Worm (Caenorhabditis elegans) whole organism, mixed stage, embryonic: ENCODE data around the gene cest-2.3.
"Not testable (repeated sequence)": the region's sequence is repeated elsewhere in the genome, so short reads cannot be mapped to it uniquely, and the experiment has no call there.

Experiments used
- M03D4.4 ChIP-seq: sonication (generic microtip); optimal IDR thresholded peaks from 2 replicates; lab custom pipeline; 2017; ENCODE audit warnings: mild to moderate bottlenecking, missing genetic modification characterization, missing compliant biosample characterization
- bed-3 ChIP-seq: fragments of 200-800 bp; sonication (Bioruptor generic); optimal IDR thresholded peaks from 3 replicates; lab custom pipeline; 2018; ENCODE audit warnings: mild to moderate bottlenecking, missing genetic modification characterization, moderate library complexity, missing compliant biosample characterization
- blmp-1 ChIP-seq: fragments of 150-350 bp; optimal IDR thresholded peaks from 2 replicates; lab custom pipeline; 2014; ENCODE audit warnings: missing biosample characterization, missing genetic modification characterization
- ceh-39 ChIP-seq: fragments of 150-350 bp; optimal IDR thresholded peaks from 2 replicates; lab custom pipeline; 2014; ENCODE audit warnings: missing biosample characterization, missing genetic modification characterization
- ceh-43 ChIP-seq: fragments of 200-800 bp; sonication (Bioruptor generic); optimal IDR thresholded peaks from 2 replicates; lab custom pipeline; 2018; ENCODE audit warnings: mild to moderate bottlenecking, missing genetic modification characterization, moderate library complexity, missing compliant biosample characterization
- ceh-83 ChIP-seq: fragments of 200-800 bp; sonication (Bioruptor generic); optimal IDR thresholded peaks from 2 replicates; lab custom pipeline; 2018; ENCODE audit warnings: mild to moderate bottlenecking, missing genetic modification characterization, missing compliant biosample characterization
- ces-1 ChIP-seq: fragments of 150-350 bp; optimal IDR thresholded peaks from 2 replicates; lab custom pipeline; 2014; ENCODE audit warnings: missing biosample characterization, missing genetic modification reagents, missing genetic modification characterization
- cnd-1 ChIP-seq: fragments of 200-800 bp; sonication (Bioruptor generic); optimal IDR thresholded peaks from 2 replicates; lab custom pipeline; 2018; ENCODE audit warnings: mild to moderate bottlenecking, missing genetic modification characterization, missing compliant biosample characterization
- drap-1 ChIP-seq: fragments of 200-800 bp; sonication (Bioruptor generic); optimal IDR thresholded peaks from 3 replicates; lab custom pipeline; 2018; ENCODE audit warnings: mild to moderate bottlenecking, missing genetic modification characterization, missing compliant biosample characterization
- elt-1 ChIP-seq: sonication (generic microtip); optimal IDR thresholded peaks from 2 replicates; lab custom pipeline; 2017; ENCODE audit warnings: missing genetic modification characterization, mild to moderate bottlenecking, missing compliant biosample characterization, antibody characterized with exemption, moderate library complexity, borderline replicate concordance; ENCODE audit not compliant: insufficient read depth
- elt-3 ChIP-seq: fragments of 150-350 bp; optimal IDR thresholded peaks from 2 replicates; lab custom pipeline; 2014; ENCODE audit warnings: missing biosample characterization, missing genetic modification characterization
- flh-1 ChIP-seq: fragments of 200-800 bp; sonication (Bioruptor generic); optimal IDR thresholded peaks from 2 replicates; lab custom pipeline; 2018; ENCODE audit warnings: mild to moderate bottlenecking, missing genetic modification characterization, moderate library complexity, missing compliant biosample characterization
- ham-2 ChIP-seq: fragments of 200-800 bp; sonication (Bioruptor generic); optimal IDR thresholded peaks from 2 replicates; lab custom pipeline; 2018; ENCODE audit warnings: mild to moderate bottlenecking, missing genetic modification characterization, missing compliant biosample characterization
- hlh-1 ChIP-seq: fragments of 150-350 bp; optimal IDR thresholded peaks from 2 replicates; lab custom pipeline; 2014; ENCODE audit warnings: missing biosample characterization, missing genetic modification reagents, missing genetic modification characterization
- lin-13 ChIP-seq: fragments of 150-350 bp; optimal IDR thresholded peaks from 2 replicates; lab custom pipeline; 2014; ENCODE audit warnings: missing biosample characterization, missing genetic modification characterization
- lin-32 ChIP-seq: fragments of 200-800 bp; sonication (Bioruptor generic); optimal IDR thresholded peaks from 2 replicates; lab custom pipeline; 2018; ENCODE audit warnings: mild to moderate bottlenecking, missing genetic modification characterization, missing compliant biosample characterization
- lsy-2 ChIP-seq: fragments of 150-350 bp; optimal IDR thresholded peaks from 2 replicates; lab custom pipeline; 2014; ENCODE audit warnings: missing biosample characterization, missing genetic modification characterization
- mab-5 ChIP-seq: fragments of 150-350 bp; optimal IDR thresholded peaks from 2 replicates; lab custom pipeline; 2014; ENCODE audit warnings: missing biosample characterization, missing genetic modification characterization
- mep-1 ChIP-seq: fragments of 150-350 bp; optimal IDR thresholded peaks from 2 replicates; lab custom pipeline; 2017; ENCODE audit warnings: missing biosample characterization, missing genetic modification reagents, missing genetic modification characterization, inconsistent platforms
- mls-2 ChIP-seq: sonication (generic microtip); optimal IDR thresholded peaks from 2 replicates; lab custom pipeline; 2016; ENCODE audit warnings: mild to moderate bottlenecking, missing genetic modification characterization, moderate library complexity, missing compliant biosample characterization
- nhr-12 ChIP-seq: fragments of 150-350 bp; optimal IDR thresholded peaks from 2 replicates; lab custom pipeline; 2014; ENCODE audit warnings: missing biosample characterization, missing genetic modification characterization
- nhr-2 ChIP-seq: fragments of 150-350 bp; optimal IDR thresholded peaks from 2 replicates; lab custom pipeline; 2014; ENCODE audit warnings: missing biosample characterization, missing genetic modification characterization
- nhr-237 ChIP-seq: fragments of 150-350 bp; optimal IDR thresholded peaks from 2 replicates; lab custom pipeline; 2014; ENCODE audit warnings: missing biosample characterization, missing genetic modification characterization
- nhr-28 ChIP-seq: fragments of 150-350 bp; optimal IDR thresholded peaks from 2 replicates; lab custom pipeline; 2014; ENCODE audit warnings: missing biosample characterization, missing genetic modification characterization
- nhr-76 ChIP-seq: sonication (generic microtip); optimal IDR thresholded peaks from 2 replicates; lab custom pipeline; 2017; ENCODE audit warnings: missing biosample characterization, missing genetic modification characterization
- pha-4 ChIP-seq: fragments of 150-350 bp; optimal IDR thresholded peaks from 2 replicates; lab custom pipeline; 2018; ENCODE audit warnings: missing biosample characterization, missing genetic modification reagents, missing genetic modification characterization
- sem-2 ChIP-seq: fragments of 200-800 bp; sonication (Bioruptor generic); optimal IDR thresholded peaks from 2 replicates; lab custom pipeline; 2018; ENCODE audit warnings: mild to moderate bottlenecking, missing genetic modification characterization, missing compliant biosample characterization
- snpc-4 ChIP-seq: fragments of 150-350 bp; optimal IDR thresholded peaks from 2 replicates; lab custom pipeline; 2014; ENCODE audit warnings: missing biosample characterization, missing genetic modification characterization
- sptf-1 ChIP-seq: sonication (generic microtip); optimal IDR thresholded peaks from 2 replicates; lab custom pipeline; 2017; ENCODE audit warnings: mild to moderate bottlenecking, missing genetic modification characterization, moderate library complexity, missing compliant biosample characterization
- tbx-8 ChIP-seq: fragments of 200-800 bp; sonication (Bioruptor generic); optimal IDR thresholded peaks from 2 replicates; lab custom pipeline; 2018; ENCODE audit warnings: mild to moderate bottlenecking, missing genetic modification characterization, moderate library complexity, missing compliant biosample characterization
- unc-120 ChIP-seq: sonication (generic microtip); optimal IDR thresholded peaks from 2 replicates; lab custom pipeline; 2017; ENCODE audit warnings: missing genetic modification characterization, missing compliant biosample characterization; ENCODE audit not compliant: poor library complexity, severe bottlenecking
- unc-39 ChIP-seq: fragments of 150-350 bp; optimal IDR thresholded peaks from 2 replicates; lab custom pipeline; 2014; ENCODE audit warnings: missing biosample characterization, missing genetic modification characterization
- unc-62 ChIP-seq: fragments of 150-350 bp; optimal IDR thresholded peaks from 2 replicates; lab custom pipeline; 2014; ENCODE audit warnings: missing biosample characterization, missing genetic modification reagents, missing genetic modification characterization
- zip-8 ChIP-seq: fragments of 150-350 bp; optimal IDR thresholded peaks from 2 replicates; lab custom pipeline; 2014; ENCODE audit warnings: missing biosample characterization, missing genetic modification characterization
- ztf-11 ChIP-seq: fragments of 150-350 bp; optimal IDR thresholded peaks from 2 replicates; lab custom pipeline; 2014; ENCODE audit warnings: missing biosample characterization, missing genetic modification characterization

Gene cest-2.3

ce11 chrV:14137766-14138165, 45.0 kb downstream of the cest-2.3 start, which contains the start of gene AH10.4:
TSS of gene AH10.4 (minus strand) at chrV:14137866.
- not testable (repeated sequence) for TF ChIP-seq nhr-12, snpc-4, elt-1 (tag; lab: Kevin White, UChicago)
- TF ChIP-seq, all 35 proteins: peak for 0; not testable (repeated sequence) for 35

ce11 chrV:14136152-14136551, 46.6 kb downstream of the cest-2.3 start:
- TF ChIP-seq ceh-83 (GFP tag; lab: Kevin White, UChicago) = no peak
- TF ChIP-seq mls-2 (tag; lab: Kevin White, UChicago) = peak; percentile 38
- TF ChIP-seq blmp-1 (tag; lab: Kevin White, UChicago) = no peak
- no peak for TF ChIP-seq elt-1 (tag; lab: Kevin White, UChicago)
- peak; percentile 59 for TF ChIP-seq unc-120
- TF ChIP-seq mep-1 (tag; lab: Kevin White, UChicago) = peak; percentile 72
- TF ChIP-seq nhr-237 = peak; percentile 78
- TF ChIP-seq zip-8 (tag; lab: Kevin White, UChicago) = no peak
- no peak for TF ChIP-seq nhr-12 (tag; lab: Kevin White, UChicago)
- no peak for TF ChIP-seq elt-3 (tag; lab: Kevin White, UChicago)
- peak; percentile 81 for TF ChIP-seq ham-2 (GFP tag; lab: Kevin White, UChicago)
- peak; percentile 36 for TF ChIP-seq cnd-1 (tag; lab: Kevin White, UChicago)
- no peak for TF ChIP-seq nhr-28 (tag; lab: Kevin White, UChicago)
- TF ChIP-seq drap-1 (GFP tag; lab: Kevin White, UChicago) = peak; percentile 61
- TF ChIP-seq unc-62 (GFP tag; lab: Kevin White, UChicago) = peak; percentile 64
- TF ChIP-seq lin-13 (tag; lab: Kevin White, UChicago) = no peak
- peak; percentile 51 for TF ChIP-seq hlh-1 (tag; lab: Kevin White, UChicago)
- no peak for TF ChIP-seq sem-2 (GFP tag; lab: Kevin White, UChicago)
- TF ChIP-seq flh-1 = no peak
- no peak for TF ChIP-seq snpc-4 (tag; lab: Kevin White, UChicago)
- TF ChIP-seq ces-1 = peak; percentile 31
- TF ChIP-seq nhr-2 (tag; lab: Kevin White, UChicago) = no peak
- no peak for TF ChIP-seq unc-39
- no peak for TF ChIP-seq bed-3 (GFP tag; lab: Kevin White, UChicago)
- peak; percentile 27 for TF ChIP-seq M03D4.4 (tag; lab: Kevin White, UChicago)
- no peak for TF ChIP-seq lin-32 (GFP tag; lab: Kevin White, UChicago)
- TF ChIP-seq tbx-8 = no peak
- no peak for TF ChIP-seq ceh-43 (GFP tag; lab: Kevin White, UChicago)
- TF ChIP-seq sptf-1 (tag; lab: Kevin White, UChicago) = peak; percentile 54
- TF ChIP-seq pha-4 (tag; lab: Kevin White, UChicago) = peak; percentile 86
- no peak for TF ChIP-seq mab-5
- no peak for TF ChIP-seq nhr-76
- TF ChIP-seq lsy-2 (tag; lab: Kevin White, UChicago) = peak; percentile 41
- no peak for TF ChIP-seq ztf-11 (tag; lab: Kevin White, UChicago)
- TF ChIP-seq ceh-39 = no peak

ce11 chrV:14134757-14135441, 47.9 kb downstream of the cest-2.3 start:
- TF ChIP-seq cnd-1 (tag; lab: Kevin White, UChicago) = no peak
- TF ChIP-seq nhr-2 (tag; lab: Kevin White, UChicago) = no peak
- TF ChIP-seq M03D4.4 (tag; lab: Kevin White, UChicago) = no peak
- no peak for TF ChIP-seq ceh-43 (GFP tag; lab: Kevin White, UChicago)
- no peak for TF ChIP-seq bed-3 (GFP tag; lab: Kevin White, UChicago)
- TF ChIP-seq, all 35 proteins: peak for 0
